Fruit fly (Drosophila melanogaster) whole organism: Measurements from ENCODE around the gene awd.

Source experiments
- CG8478 ChIP-seq: fragments of >200 bp; optimal IDR thresholded peaks from 2 replicates; lab custom pipeline; 2018; ENCODE audit warnings: inconsistent platforms
- EcR ChIP-seq, 2 experiments: fragments of >200 bp; optimal IDR thresholded peaks; 2 replicates each; lab custom pipeline; 2017; ENCODE audit warnings: missing biosample characterization in 2 of 2, missing genetic modification characterization in 2 of 2, missing genetic modification reagents in 2 of 2

DNA sequence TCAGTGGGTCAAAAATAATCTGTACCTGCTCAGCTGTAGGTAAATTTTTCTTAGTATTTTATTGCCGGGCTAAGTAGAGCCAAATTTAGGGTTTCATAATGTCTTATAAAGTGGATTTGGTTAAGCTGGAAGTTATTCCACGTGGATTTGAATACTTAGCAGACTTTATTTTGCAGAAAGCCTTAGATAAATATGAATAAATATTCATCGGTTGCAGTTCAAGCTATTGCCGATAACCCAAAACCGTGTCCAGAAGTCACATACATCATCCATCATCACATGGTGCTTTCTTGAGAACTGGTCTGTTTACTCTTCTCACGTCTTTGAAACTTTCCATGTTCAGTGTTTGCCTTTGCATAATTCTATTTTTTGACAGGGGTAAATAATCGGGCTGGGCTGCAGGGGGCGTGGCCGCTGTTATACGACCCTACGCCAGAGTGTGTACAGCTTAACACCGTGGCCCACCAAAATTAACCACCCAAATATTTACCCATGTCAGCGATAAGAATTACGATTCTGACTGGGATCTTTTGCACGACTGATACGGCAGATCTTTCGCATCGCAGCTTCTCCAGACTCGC is 12.8 kb upstream of the awd start, which contains the start of gene CG2187:
- TF ChIP-seq EcR (GFP tag; optimal IDR thresholded peaks at IDR 0.05; lab: Kevin White, UChicago), result no peak
- TF ChIP-seq CG8478 (lab: Kevin White, UChicago), result no peak
